Worm (Caenorhabditis elegans) whole organism, young adult: ENCODE measurements around the gene Y62H9A.15.

Source experiments
- D2030.7 ChIP-seq: fragments of 200-800 bp; sonication (Bioruptor generic); IDR thresholded peaks from 2 replicates; pipeline ENCODE4 v1.3.6; 2022; ENCODE audit warnings: missing genetic modification reagents, missing genetic modification characterization, missing compliant biosample characterization
- Y79H2A.3 ChIP-seq: fragments of 200-800 bp; sonication (Bioruptor generic); conservative IDR thresholded peaks from 2 replicates; pipeline ENCODE4 v1.3.6; 2022; ENCODE audit warnings: missing genetic modification reagents, missing genetic modification characterization, missing compliant biosample characterization
- ama-1 ChIP-seq, 3 experiments: fragments of 150-350 bp in 1 of 3; sonication (generic microtip) in 2 of 3; optimal IDR thresholded peaks; 2 replicates each; lab custom pipeline; 2014 to 2018; ENCODE audit warnings: missing biosample characterization in 2 of 3, missing genetic modification characterization in 2 of 3, missing genetic modification reagents in 2 of 3
- aptf-3 ChIP-seq: fragments of 200-800 bp; sonication (Bioruptor generic); IDR thresholded peaks from 2 replicates; pipeline ENCODE4 v1.3.6; 2022; ENCODE audit warnings: missing genetic modification characterization, missing compliant biosample characterization
- bed-1 ChIP-seq: fragments of 200-800 bp; sonication (Bioruptor generic); IDR thresholded peaks from 2 replicates; pipeline ENCODE4 v1.3.6; 2022; ENCODE audit warnings: missing genetic modification reagents, missing genetic modification characterization, missing compliant biosample characterization
- ceh-91 ChIP-seq: fragments of 200-800 bp; sonication (Bioruptor generic); IDR thresholded peaks from 2 replicates; pipeline ENCODE4 v1.3.6; 2022; ENCODE audit warnings: missing genetic modification reagents, missing genetic modification characterization, missing compliant biosample characterization
- egrh-3 ChIP-seq: fragments of 200-800 bp; sonication (Bioruptor generic); IDR thresholded peaks from 2 replicates; pipeline ENCODE4 v1.3.6; 2022; ENCODE audit warnings: missing genetic modification reagents, missing genetic modification characterization, missing compliant biosample characterization
- lin-54 ChIP-seq: fragments of 200-800 bp; sonication (Bioruptor generic); optimal IDR thresholded peaks from 2 replicates; lab custom pipeline; 2018; ENCODE audit warnings: mild to moderate bottlenecking, missing genetic modification characterization, missing compliant biosample characterization
- sea-2 ChIP-seq: fragments of 200-800 bp; sonication (Bioruptor generic); IDR thresholded peaks from 2 replicates; pipeline ENCODE4 v1.3.6; 2022; ENCODE audit warnings: missing genetic modification characterization, missing compliant biosample characterization
- snpc-1.1 ChIP-seq: sonication (generic microtip); optimal IDR thresholded peaks from 2 replicates; lab custom pipeline; 2017; ENCODE audit warnings: missing genetic modification characterization, mild to moderate bottlenecking, missing compliant biosample characterization, antibody characterized with exemption, moderate library complexity, missing genotype, missing genetic modification reagents; ENCODE audit not compliant: insufficient read depth
- unc-62 ChIP-seq: fragments of 150-350 bp; optimal IDR thresholded peaks from 2 replicates; lab custom pipeline; 2014; ENCODE audit warnings: missing biosample characterization, missing genetic modification reagents, missing genetic modification characterization
- zim-3 ChIP-seq: sonication (generic microtip); optimal IDR thresholded peaks from 2 replicates; lab custom pipeline; 2017; ENCODE audit warnings: mild to moderate bottlenecking, missing genetic modification characterization, moderate library complexity, missing compliant biosample characterization

ce11 chrX:11910046-11910445 lies at the start of gene Y62H9A.15:
- no peak for TF ChIP-seq aptf-3 (GFP tag; lab: Robert Waterston, UW)
- TF ChIP-seq ama-1 (optimal IDR thresholded peaks at IDR 0.05; lab: Kevin White, UChicago): no peak
- no peak for TF ChIP-seq ama-1 (GFP tag; optimal IDR thresholded peaks at IDR 0.05; lab: Kevin White, UChicago)
- no peak for TF ChIP-seq ceh-91
- no peak for TF ChIP-seq Y79H2A.3 (GFP tag; lab: Robert Waterston, UW)
- no peak for TF ChIP-seq D2030.7 (GFP tag; lab: Robert Waterston, UW)
- no peak for TF ChIP-seq egrh-3 (GFP tag; lab: Robert Waterston, UW)
- TF ChIP-seq sea-2 (GFP tag; lab: Robert Waterston, UW): no peak
- no peak for TF ChIP-seq snpc-1.1 (tag; lab: Kevin White, UChicago)
- TF ChIP-seq bed-1 (GFP tag; lab: Robert Waterston, UW): no peak
- TF ChIP-seq zim-3 (tag; lab: Kevin White, UChicago): no peak
- TF ChIP-seq lin-54 (GFP tag; lab: Kevin White, UChicago): no peak
- no peak for TF ChIP-seq unc-62 (GFP tag; lab: Kevin White, UChicago)
